Fruit fly (Drosophila melanogaster) ovary, adult (tissue): ENCODE results near the gene TTLL5.

Source experiments
- CG17801 ChIP-seq: fragments of 200-800 bp; optimal IDR thresholded peaks from 2 replicates; lab custom pipeline; 2019; ENCODE audit warnings: missing biosample characterization, mild to moderate bottlenecking, missing genetic modification characterization, moderate library complexity; ENCODE audit not compliant: partially characterized antibody

The TTLL5 gene

DNA sequence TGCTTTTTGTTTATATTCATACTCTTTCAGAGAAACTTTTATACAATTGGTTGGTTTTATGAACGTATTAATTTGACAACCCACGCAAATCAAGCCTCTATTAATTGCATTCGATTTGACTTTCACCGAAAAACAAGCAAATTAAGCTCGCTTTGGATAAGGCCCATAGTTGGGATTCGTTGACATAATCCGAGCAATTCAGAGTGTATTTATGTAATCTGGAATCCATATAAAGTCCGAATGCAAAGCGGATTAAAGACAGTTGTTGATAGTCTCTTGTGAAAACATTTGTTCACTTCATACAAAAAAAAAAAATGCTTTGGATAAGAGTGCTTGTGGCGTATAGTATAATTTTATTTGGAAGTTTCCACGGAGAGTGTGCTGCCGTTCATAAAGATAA is 20.5 kb downstream of the TTLL5 start, which contains the start of gene CG45095:
Gene CG45095 (plus strand): TSS at position 301 of the 400 bp plus-strand sequence.
- no peak for TF ChIP-seq CG17801 (GFP tag; lab: Kevin White, UChicago)

DNA sequence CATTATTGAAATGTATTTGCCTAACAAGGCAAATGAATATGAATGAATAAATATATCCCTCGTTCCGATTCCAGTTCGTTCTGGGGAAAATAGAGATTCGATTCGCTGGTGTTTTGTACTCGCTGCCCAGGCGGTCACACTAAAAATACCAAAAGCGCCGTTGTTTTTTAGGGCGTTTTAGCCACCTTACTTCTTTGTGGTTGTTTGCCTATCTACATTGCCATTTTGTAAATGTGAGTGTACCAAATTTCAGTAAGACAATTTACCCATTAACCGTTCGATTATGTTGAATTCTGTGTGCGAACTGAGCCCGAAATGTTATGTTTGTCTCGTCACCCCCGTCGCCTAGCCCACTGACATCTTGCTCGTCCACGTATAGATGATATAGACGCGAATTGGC is 25.2 kb downstream of the TTLL5 start, which contains the start of the genes CG33095 and CG33096:
Gene CG33095 (plus strand): TSS at position 187 of the 400 bp plus-strand sequence.
Gene CG33096 (plus strand): TSS at position 187 of the 400 bp plus-strand sequence.
- TF ChIP-seq CG17801 (GFP tag; lab: Kevin White, UChicago) = peak; percentile 20

DNA sequence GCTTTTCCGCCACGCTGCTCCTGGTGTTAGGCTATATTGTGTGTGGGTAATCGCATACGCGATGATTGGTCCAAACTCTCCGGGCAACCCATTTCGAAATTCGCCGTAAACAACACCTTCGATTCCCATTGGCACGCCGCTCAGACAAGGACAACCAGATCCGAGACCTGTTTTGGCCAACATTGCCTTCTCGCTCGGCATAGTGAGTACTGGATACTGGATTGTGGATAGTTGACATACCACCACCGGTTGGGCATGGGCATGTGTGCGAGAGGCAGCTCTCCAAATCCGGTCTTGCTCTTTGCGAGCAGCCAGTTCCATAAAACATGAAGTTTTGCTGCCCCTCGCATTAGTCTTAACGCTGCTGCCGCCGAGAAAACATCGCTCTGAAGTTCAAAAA is 28.1 kb downstream of the TTLL5 start, which contains the start of gene fd96Cb:
Gene fd96Cb (plus strand): TSS at position 374 of the 400 bp plus-strand sequence.
- no peak for TF ChIP-seq CG17801 (GFP tag; lab: Kevin White, UChicago)

DNA sequence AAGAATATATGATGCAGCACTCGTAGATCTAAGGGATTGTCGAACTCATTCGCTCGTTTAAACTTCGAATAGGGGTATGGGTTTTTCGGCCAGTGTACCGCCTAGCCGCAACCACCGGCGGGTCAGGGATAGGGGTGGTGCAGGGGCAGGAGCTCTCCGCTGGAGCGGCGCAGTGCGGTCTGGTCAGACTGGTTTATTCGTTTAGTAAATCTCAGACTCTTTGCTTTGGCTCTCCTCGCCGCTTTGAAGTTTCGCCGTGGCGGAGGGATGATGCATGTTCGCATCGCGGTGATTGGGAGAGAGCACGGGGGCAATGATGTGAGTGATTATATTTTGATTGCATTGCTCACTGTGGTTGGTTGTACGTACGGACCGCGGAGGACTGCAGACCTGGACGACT is 40.4 kb downstream of the TTLL5 start, which contains the start of gene fd96Ca:
Gene fd96Ca (plus strand): TSS at position 337 of the 400 bp plus-strand sequence.
- TF ChIP-seq CG17801 (GFP tag; lab: Kevin White, UChicago) = no peak

DNA sequence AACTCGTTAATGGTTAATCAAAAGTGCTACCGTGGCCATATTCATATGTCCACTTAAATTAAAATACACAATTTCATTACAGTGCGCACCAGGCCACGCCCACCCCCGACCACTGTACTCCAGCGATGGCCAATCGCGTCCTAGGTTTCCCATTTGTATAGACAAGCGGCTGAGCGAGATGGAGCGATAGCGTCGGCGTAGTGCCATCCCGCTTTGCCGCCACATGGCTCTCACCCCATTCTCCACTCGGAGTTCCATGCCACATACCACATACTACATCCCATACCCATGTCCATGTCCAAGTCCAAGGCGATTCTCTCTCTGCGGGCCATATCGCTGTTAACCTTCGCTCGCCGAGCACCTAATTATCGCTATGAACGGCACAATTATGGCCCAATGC is 42.3 kb downstream of the TTLL5 start:
- TF ChIP-seq CG17801 (GFP tag; lab: Kevin White, UChicago) = no peak

DNA sequence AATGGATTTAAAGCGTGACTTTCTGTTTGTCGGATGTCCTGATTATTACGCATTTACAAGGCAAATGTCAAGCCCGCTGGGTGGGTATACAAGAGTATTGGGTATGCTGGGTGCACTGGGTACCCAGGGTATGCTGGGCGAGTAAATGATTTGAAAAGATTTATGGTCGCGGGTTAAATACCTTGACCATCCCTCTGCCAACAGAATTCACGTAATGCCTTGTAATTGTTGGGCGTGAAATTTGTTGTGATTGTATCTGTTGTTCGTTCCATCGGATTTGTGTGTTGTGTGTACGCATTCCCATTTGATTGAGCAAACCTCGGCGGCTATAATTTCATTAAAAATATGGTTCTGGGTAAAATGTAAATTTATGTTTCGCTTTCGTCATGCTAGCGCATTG is 44.1 kb downstream of the TTLL5 start:
- no peak for TF ChIP-seq CG17801 (GFP tag; lab: Kevin White, UChicago)

DNA sequence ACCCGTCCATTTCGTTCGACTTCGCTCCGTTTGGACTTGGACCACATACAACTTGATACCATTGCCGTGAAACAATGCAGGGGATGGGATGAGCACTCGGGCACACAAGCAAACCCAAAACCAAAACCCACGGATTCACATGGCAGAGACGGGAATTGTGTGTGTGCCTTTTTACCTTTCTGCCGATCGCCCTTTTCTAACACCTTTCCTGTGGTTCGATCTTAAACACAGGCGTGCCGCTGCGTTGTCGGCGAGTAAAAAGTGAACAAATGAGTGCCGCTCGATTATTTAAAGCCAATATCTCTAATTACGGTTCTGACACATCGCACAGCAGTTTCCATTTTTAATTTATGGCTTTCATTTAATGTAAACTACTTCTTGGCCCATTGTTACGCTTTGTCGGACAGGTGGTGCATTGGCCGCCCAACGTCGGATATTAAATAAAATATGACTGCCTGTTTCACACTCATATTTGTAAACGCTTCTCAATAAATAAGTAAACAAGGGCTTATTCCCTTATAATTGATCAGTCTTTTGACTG is 45.4 kb downstream of the TTLL5 start:
- no peak for TF ChIP-seq CG17801 (GFP tag; lab: Kevin White, UChicago)

DNA sequence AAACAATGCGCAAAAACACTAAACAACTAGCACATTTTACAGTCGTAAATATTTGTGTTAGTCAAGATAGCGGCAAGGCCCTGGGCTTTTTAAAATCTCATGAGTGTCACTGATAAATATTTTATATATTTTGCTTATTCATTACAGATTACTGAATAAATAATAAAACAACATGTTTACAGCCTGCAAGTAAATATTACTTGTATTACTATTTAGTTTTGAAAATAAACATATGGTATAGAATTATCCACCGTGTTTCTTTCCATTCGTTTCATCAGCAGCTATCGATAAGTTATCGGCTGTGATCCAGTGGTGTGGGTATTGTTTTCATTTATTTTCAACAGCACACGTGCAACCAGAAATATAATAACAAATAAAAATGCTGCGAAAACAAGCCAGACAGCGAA is 48.2 kb downstream of the TTLL5 start, which contains the start of the genes shams and CG11920:
Gene shams (minus strand): TSS at position 50 of the 407 bp plus-strand sequence.
Gene CG11920 (plus strand): TSS at position 320 of the 407 bp plus-strand sequence.
- peak; percentile 23 for TF ChIP-seq CG17801 (GFP tag; lab: Kevin White, UChicago)

DNA sequence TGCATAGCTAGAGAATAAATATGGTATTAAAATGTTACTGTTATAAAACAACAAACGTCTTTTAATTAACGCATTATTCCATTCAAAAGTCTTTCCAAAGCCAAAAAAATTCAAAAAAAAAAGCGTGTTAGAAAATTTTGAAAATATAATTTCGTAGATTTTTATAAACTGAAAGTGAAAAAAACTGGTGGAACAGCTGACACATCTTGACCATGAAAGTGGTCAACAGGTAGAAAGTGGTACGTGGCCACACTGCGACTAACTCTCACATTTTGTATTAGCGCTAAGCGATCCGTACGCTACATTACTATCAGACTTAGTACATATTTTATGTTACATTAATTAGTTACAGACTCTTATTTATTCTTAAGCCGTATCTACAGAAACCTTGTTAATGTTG is 51.8 kb downstream of the TTLL5 start, which contains the start of gene CG11836:
Gene CG11836 (plus strand): TSS at position 256 of the 400 bp plus-strand sequence.
- no peak for TF ChIP-seq CG17801 (GFP tag; lab: Kevin White, UChicago)

DNA sequence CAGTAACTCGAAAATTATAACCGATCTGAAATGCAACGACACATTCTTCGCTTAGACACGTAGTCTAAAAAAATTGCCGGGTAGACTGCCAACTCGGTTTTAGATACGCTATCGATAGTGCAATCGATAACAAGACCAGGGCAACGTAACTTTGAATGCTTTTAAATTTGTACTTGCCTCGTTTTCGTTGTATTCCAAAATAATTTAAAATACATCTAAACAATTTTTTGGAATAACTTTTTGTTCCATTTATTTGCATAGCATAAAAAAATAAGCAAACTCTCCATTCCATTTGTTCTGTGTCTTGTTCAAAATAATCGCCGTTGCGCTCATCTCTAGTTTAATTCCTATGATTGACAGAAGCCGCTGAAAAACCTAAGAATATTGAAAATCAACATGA is 53.2 kb downstream of the TTLL5 start, which contains the start of the genes Stt3B and CG11839:
Gene Stt3B (minus strand): TSS at position 69 of the 400 bp plus-strand sequence.
Gene CG11839 (plus strand): TSS at position 359 of the 400 bp plus-strand sequence.
- TF ChIP-seq CG17801 (GFP tag; lab: Kevin White, UChicago) = peak; percentile 77

DNA sequence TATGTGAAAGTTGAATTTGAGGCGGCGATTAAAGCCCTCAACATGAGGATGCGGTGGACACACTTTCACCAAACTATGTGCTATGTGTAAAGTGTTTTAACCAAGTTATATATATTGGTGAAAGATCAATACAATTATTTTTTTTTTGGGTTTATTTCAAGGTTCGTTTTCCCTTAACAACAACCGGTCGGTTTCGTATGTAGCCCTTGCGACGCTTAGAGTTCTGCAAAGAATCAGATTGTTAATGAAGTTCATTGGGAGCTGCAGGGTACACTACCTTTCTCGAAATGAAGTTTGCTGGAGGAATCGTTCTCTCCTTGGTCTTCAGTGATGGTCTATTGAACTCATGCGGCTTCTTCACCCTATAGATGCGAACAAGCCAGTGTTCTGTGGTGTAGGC is 55.9 kb downstream of the TTLL5 start:
- no peak for TF ChIP-seq CG17801 (GFP tag; lab: Kevin White, UChicago)

DNA sequence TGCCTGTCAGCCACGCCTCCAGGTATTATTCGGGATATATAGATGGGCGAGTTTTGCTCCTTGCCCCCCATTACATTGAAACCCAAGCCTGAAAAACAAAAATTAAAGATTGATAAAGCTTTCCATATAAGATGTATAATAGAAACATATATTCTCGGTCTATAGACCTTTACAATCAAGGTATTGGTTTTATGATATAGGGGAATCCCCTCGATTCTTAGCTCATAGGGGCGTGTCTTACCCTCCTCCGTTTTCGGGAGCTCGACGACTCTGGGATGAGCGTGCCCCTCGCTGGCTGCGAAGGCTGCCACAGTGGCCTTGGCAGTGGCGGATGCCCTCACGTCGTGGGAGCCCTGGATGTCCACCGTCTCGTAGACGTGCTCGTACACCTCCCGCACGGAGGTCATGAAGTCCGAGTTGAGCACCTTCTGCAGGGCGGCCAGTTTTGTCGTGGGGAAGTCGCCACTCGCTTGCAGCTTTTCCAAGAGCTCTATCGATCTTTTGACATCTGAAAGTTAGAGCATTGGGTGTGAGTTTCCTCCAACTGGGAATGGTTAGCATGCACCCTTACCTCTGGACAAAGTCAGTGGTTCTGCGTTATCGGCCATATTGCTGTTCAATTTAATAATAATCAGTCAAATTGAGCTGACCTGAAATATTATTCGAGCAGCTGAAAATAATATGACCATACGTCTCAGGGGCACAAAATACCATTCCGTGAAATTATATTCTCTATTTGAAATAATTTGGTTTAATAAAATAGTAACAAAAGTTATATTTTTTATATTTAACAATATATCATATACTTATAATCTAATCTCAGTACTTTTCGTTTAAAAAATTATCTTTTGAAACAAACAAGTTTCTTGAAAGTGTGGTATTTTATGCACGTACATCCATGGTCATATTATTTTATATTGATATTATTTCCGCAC is 57.5 kb downstream of the TTLL5 start, which contains the start of the genes veli and PQBP1:
Gene veli (minus strand): TSS at position 685 of the 935 bp plus-strand sequence.
Gene PQBP1 (plus strand): TSS at position 885 of the 935 bp plus-strand sequence.
- peak; percentile 39 for TF ChIP-seq CG17801 (GFP tag; lab: Kevin White, UChicago)
